Fruit fly (Drosophila melanogaster): ENCODE data around the gene CG34174.
A peak's percentile ranks its signal among the peaks of the same experiment; 100 is the strongest.

The CG34174 gene

dm6 chr2L:2187411-2187810 lies 26.7 kb upstream of the CG34174 start:
- TF ChIP-seq CG31224 (GFP tag; IDR thresholded peaks at IDR 0.05) (peak; percentile 94), CG10959 (GFP tag; IDR thresholded peaks at IDR 0.05) (peak; percentile 8; the same call in 1 of the 2 replicates), aop (GFP tag; IDR thresholded peaks at IDR 0.05) (0 out of 2 replicates have a peak, but pooled peaks have one; percentile 6), HLH3B (GFP tag; IDR thresholded peaks at IDR 0.05) (no peak), CG18599 (GFP tag; optimal IDR thresholded peaks at IDR 0.05) (peak; percentile 30), Hey (tag; optimal IDR thresholded peaks at IDR 0.05) (peak; percentile 20), eve (GFP tag; optimal IDR thresholded peaks at IDR 0.05) (peak in 1 of 2 experiments; percentile 37), croc (GFP tag; conservative IDR thresholded peaks at IDR 0.05) (no peak), Nf-YB (GFP tag; optimal IDR thresholded peaks at IDR 0.05) (no peak), CG17186 (GFP tag; optimal IDR thresholded peaks at IDR 0.05) (no peak), lbe (GFP tag; optimal IDR thresholded peaks at IDR 0.05) (no peak), CG16779 (GFP tag; IDR thresholded peaks at IDR 0.05) (peak; percentile 40; the same call in 1 of the 2 replicates), CG1647 (GFP tag; optimal IDR thresholded peaks at IDR 0.05) (no peak), CG1529 (GFP tag; optimal IDR thresholded peaks at IDR 0.05) (no peak)

dm6 chr2L:2189100-2189499 lies 25.0 kb upstream of the CG34174 start:
- TF ChIP-seq dan (GFP tag; IDR thresholded peaks at IDR 0.05) (peak; percentile 25; the same call in 1 of the 2 replicates), esg (GFP tag; conservative IDR thresholded peaks at IDR 0.05) (peak; percentile 40; the same call in 1 of the 2 replicates), Sox100B (GFP tag; optimal IDR thresholded peaks at IDR 0.05) (peak; percentile 53), CG34422 (GFP tag; IDR thresholded peaks at IDR 0.05) (peak; percentile 69; the same call in 2 of the 3 replicates), Aef1 (GFP tag; IDR thresholded peaks at IDR 0.05) (no peak), ssp (GFP tag; IDR thresholded peaks at IDR 0.05) (peak; percentile 61), CG12236 (GFP tag; optimal IDR thresholded peaks at IDR 0.05) (peak; percentile 45), odd (GFP tag; optimal IDR thresholded peaks at IDR 0.05) (peak; percentile 37), nerfin-1 (tag; optimal IDR thresholded peaks at IDR 0.05) (peak; percentile 50), Hsf (GFP tag; optimal IDR thresholded peaks at IDR 0.05) (peak; percentile 76), CG12391 (tag; optimal IDR thresholded peaks at IDR 0.05) (peak; percentile 77), peb (GFP tag; IDR thresholded peaks at IDR 0.05) (peak; percentile 42; the same call in 1 of the 2 replicates), CG1603 (tag; optimal IDR thresholded peaks at IDR 0.05) (peak; percentile 88), B-H1 (GFP tag; IDR thresholded peaks at IDR 0.05) (peak; percentile 35; the same call in 1 of the 3 replicates), CG4424 (GFP tag; optimal IDR thresholded peaks at IDR 0.05) (peak; percentile 79), ci (GFP tag; IDR thresholded peaks at IDR 0.05) (peak; percentile 77), lab (GFP tag; optimal IDR thresholded peaks at IDR 0.05) (peak; percentile 19), Max (GFP tag; optimal IDR thresholded peaks at IDR 0.05) (peak; percentile 35), CG18476 (GFP tag; optimal IDR thresholded peaks at IDR 0.05) (peak; percentile 40), Awh (GFP tag; IDR thresholded peaks at IDR 0.05) (peak; percentile 71; the same call in 1 of the 2 replicates), twi (tag; optimal IDR thresholded peaks at IDR 0.05) (peak; percentile 70), CG1233 (GFP tag; optimal IDR thresholded peaks at IDR 0.05) (peak; percentile 50), sd (tag; optimal IDR thresholded peaks at IDR 0.05) (no peak), seq (GFP tag; IDR thresholded peaks at IDR 0.05) (no peak), CG1529 (GFP tag; optimal IDR thresholded peaks at IDR 0.05) (peak; percentile 66), gcm (GFP tag; optimal IDR thresholded peaks at IDR 0.05) (peak; percentile 74), Xbp1 (GFP tag; optimal IDR thresholded peaks at IDR 0.05) (peak; percentile 67), tx (GFP tag; optimal IDR thresholded peaks at IDR 0.05) (peak; percentile 7), Med (GFP tag) (peak; percentile 92), en (GFP tag; optimal IDR thresholded peaks at IDR 0.05) (peak; percentile 46), ac (GFP tag; optimal IDR thresholded peaks at IDR 0.05) (peak; percentile 51), Doc3 (GFP tag; IDR thresholded peaks at IDR 0.05; ENCODE audit: partially characterized antibody) (no peak), danr (GFP tag; IDR thresholded peaks at IDR 0.05) (no peak), CG8944 (GFP tag; optimal IDR thresholded peaks at IDR 0.05) (peak; percentile 77), ken (GFP tag; IDR thresholded peaks at IDR 0.05) (0 out of 3 replicates have a peak, but pooled peaks have one; percentile 17), chm (GFP tag; IDR thresholded peaks at IDR 0.05) (peak; percentile 83; the same call in 1 of the 2 replicates), HmgD (GFP tag; optimal IDR thresholded peaks at IDR 0.05) (no peak)

Measured in whole organism, embryonic.